Fruit fly (Drosophila melanogaster) Kc167 (cell line): ENCODE data around the gene CG42673.

Experiments
- Myc ChIP-seq: fragments of >200 bp; optimal IDR thresholded peaks from 2 replicates; lab custom pipeline; 2017; ENCODE audit warnings: missing external identifiers
- Sin3A ChIP-seq: fragments of >200 bp; optimal IDR thresholded peaks from 2 replicates; lab custom pipeline; 2018; ENCODE audit warnings: missing external identifiers
- h ChIP-seq: fragments of >200 bp; optimal IDR thresholded peaks from 3 replicates; lab custom pipeline; 2018; ENCODE audit warnings: missing external identifiers
- insv ChIP-seq: fragments of >200 bp; optimal IDR thresholded peaks from 3 replicates; lab custom pipeline; 2018; ENCODE audit warnings: missing external identifiers
- psq ChIP-seq: fragments of >200 bp; optimal IDR thresholded peaks from 2 replicates; lab custom pipeline; 2017; ENCODE audit warnings: missing external identifiers
- ttk ChIP-seq: sonication (Bioruptor generic); optimal IDR thresholded peaks from 2 replicates; lab custom pipeline; 2017; ENCODE audit warnings: missing external identifiers

The CG42673 gene

dm6 chr3L:9643762-9644161, 96.7 kb downstream of the CG42673 start, which contains the start of gene CNMaR:
CNMaR (plus strand) TSS chr3L:9644109.
- no peak for TF ChIP-seq psq (lab: Kevin White, UChicago)
- TF ChIP-seq h (lab: Kevin White, UChicago), result no peak
- no peak for TF ChIP-seq ttk (lab: Kevin White, UChicago)
- TF ChIP-seq Myc (lab: Kevin White, UChicago), result no peak
- TF ChIP-seq insv (lab: Kevin White, UChicago), result no peak
- no peak for TF ChIP-seq Sin3A (lab: Kevin White, UChicago)
